Fruit fly (Drosophila melanogaster): Measurements from ENCODE around the gene Gdh.

DNA sequence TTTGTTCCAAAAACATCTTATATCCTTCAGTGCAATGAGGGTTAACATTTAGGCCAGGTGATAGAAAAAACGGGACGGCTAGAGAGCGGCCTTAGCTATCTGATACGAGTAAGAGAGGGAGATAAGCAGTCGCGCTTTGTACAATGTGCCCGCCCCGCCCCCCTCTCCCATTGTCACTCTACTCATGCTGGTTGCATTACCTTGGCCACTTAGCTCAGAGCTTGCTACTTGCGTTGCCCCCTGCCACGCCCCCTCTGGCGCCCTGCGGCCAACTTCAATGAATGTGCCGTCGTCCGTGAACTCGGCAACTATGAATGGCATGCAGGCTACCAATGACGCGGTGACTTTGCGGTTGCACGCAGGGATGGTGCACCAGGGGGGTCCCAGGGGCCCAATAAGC, 28.9 kb upstream of the Gdh start:
- no peak for TF ChIP-seq dl (GFP tag; optimal IDR thresholded peaks at IDR 0.05; ENCODE audit: insufficient read depth in 1 of 2, partially characterized antibody in 2 of 2)
- TF ChIP-seq lola (GFP tag; optimal IDR thresholded peaks at IDR 0.05) = no peak
- TF ChIP-seq psq (GFP tag; optimal IDR thresholded peaks at IDR 0.05) = no peak
- no peak for TF ChIP-seq Myc (optimal IDR thresholded peaks at IDR 0.05)
- TF ChIP-seq usp (GFP tag; optimal IDR thresholded peaks at IDR 0.05) = no peak
- TF ChIP-seq fru (GFP tag; optimal IDR thresholded peaks at IDR 0.05) = no peak
- no peak for TF ChIP-seq Rel (GFP tag; optimal IDR thresholded peaks at IDR 0.05)
- TF ChIP-seq Rel (tag; optimal IDR thresholded peaks at IDR 0.05) = no peak
- TF ChIP-seq CrebA (GFP tag; optimal IDR thresholded peaks at IDR 0.05; ENCODE audit: borderline replicate concordance) = no peak
- TF ChIP-seq tai (GFP tag; optimal IDR thresholded peaks at IDR 0.05) = no peak
- TF ChIP-seq sage (GFP tag; optimal IDR thresholded peaks at IDR 0.05) = no peak
- TF ChIP-seq N (GFP tag; optimal IDR thresholded peaks at IDR 0.05) = no peak
- no peak for TF ChIP-seq CG32264 (GFP tag; optimal IDR thresholded peaks at IDR 0.05)

All from whole organism, wandering third instar larva.